Fruit fly (Drosophila melanogaster): ENCODE data around the gene pit.

pit gene

DNA sequence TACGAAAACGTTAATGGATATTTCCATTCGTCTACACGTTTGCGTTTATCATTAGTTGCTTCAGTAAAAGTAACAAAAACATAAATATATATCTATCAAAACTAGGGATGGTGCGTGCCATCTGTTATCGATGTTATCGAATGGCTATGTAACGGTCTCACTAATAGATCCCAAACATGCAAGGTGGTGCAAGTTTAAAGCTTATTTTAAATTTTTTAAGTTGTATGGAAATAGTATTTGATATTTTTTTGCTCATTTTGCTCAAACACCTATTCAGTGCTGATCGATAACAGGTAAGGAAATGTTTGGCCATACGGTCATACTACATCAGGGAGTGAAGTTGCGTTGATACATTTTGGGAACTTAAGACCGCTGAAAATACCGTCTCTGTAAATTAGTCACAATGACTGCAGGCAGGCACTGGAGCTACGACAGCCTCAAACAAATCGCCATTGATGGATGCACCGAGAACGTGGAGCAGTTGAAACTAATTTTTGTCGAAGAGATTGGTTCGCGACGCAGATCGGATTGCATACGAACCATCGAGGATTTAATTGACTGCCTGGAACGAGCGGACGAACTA lies at the start of gene pit, which contains the start of the genes CG45099, CG6015 and Fadd:
Gene pit, plus strand, starts transcription at position 139 of the 583 bp plus-strand sequence.
Gene CG45099, minus strand, starts transcription at position 127 of the 583 bp plus-strand sequence.
Gene CG6015, minus strand, starts transcription at position 127 of the 583 bp plus-strand sequence.
Gene Fadd, plus strand, starts transcription at position 296 of the 583 bp plus-strand sequence.
- no peak for TF ChIP-seq CG17801 (GFP tag; optimal IDR thresholded peaks at IDR 0.05; ENCODE audit: partially characterized antibody)

DNA sequence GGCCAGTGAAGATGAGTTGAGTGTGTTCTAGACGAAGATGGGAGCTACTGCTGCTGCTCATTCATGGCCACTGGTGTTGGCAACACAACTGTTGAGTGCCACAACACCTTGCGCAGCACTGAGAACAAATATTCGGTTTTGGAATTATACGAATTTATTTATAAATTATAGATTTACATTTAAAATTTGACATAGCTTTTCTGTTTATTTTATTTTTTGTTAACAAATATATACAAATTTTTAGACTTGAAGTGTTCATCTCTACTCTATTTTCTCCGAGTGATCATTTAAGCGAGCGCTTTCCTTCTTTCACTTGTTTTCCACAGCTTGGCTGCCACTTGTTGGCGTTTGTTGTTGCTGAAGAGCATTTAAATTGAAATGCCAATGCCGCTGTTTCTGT lies 46.6 kb upstream of the pit start:
- TF ChIP-seq CG17801 (GFP tag; optimal IDR thresholded peaks at IDR 0.05; ENCODE audit: partially characterized antibody): no peak

- TF ChIP-seq CG17801 (GFP tag; optimal IDR thresholded peaks at IDR 0.05; ENCODE audit: partially characterized antibody): no peak
Observed at dm6 chr3R:21989770-21990169, 44.3 kb upstream of the pit start.

DNA sequence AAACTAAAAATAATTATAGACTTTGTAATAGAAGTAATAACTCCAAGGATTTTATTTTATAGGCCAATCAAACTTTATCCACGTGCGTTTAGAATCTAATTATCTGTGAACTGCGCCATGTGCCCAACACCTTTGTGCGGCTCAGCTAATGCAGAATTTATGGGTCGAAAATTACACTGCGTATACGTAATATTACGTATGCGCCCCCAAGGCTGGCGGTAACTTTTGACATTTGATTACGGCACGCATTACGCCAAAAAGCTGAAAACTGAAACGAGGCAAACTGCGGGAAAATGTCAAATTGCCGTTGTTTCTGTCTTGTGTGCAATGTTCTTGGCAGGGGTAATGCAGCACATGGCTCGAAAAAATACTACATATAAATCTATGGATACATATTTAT lies 42.5 kb upstream of the pit start:
- no peak for TF ChIP-seq CG17801 (GFP tag; optimal IDR thresholded peaks at IDR 0.05; ENCODE audit: partially characterized antibody)

dm6 chr3R:21992909-21993308 lies 41.2 kb upstream of the pit start:
- TF ChIP-seq CG17801 (GFP tag; optimal IDR thresholded peaks at IDR 0.05; ENCODE audit: partially characterized antibody): peak; percentile 10

dm6 chr3R:21998877-21999276 lies 35.2 kb upstream of the pit start:
- TF ChIP-seq CG17801 (GFP tag; optimal IDR thresholded peaks at IDR 0.05; ENCODE audit: partially characterized antibody): no peak

dm6 chr3R:21999641-22000040 lies 34.5 kb upstream of the pit start:
- no peak for TF ChIP-seq CG17801 (GFP tag; optimal IDR thresholded peaks at IDR 0.05; ENCODE audit: partially characterized antibody)

DNA sequence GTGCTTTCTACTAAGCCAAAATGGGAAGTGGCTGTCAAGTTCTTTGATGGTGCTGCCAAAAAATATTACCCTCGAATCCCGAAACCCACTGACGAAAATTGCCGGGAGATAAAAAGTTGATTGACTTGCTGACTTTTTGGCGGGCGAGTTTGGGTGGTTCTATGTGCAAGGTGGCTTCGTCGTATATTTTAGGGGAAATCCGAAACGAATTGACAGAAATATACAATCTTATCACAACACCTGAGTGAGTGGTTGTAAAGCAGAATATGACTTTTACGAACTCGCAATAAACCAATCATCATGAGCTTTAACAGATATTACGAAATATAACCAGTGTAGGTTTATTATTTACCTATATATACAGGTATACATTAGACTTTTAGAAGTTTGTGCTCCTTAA lies 30.6 kb upstream of the pit start:
- TF ChIP-seq CG17801 (GFP tag; optimal IDR thresholded peaks at IDR 0.05; ENCODE audit: partially characterized antibody): no peak

dm6 chr3R:22014397-22014796 lies 19.7 kb upstream of the pit start, which contains the start of gene Theg:
Gene Theg, plus strand, starts transcription at chr3R:22014697.
- TF ChIP-seq CG17801 (GFP tag; optimal IDR thresholded peaks at IDR 0.05; ENCODE audit: partially characterized antibody): no peak

DNA sequence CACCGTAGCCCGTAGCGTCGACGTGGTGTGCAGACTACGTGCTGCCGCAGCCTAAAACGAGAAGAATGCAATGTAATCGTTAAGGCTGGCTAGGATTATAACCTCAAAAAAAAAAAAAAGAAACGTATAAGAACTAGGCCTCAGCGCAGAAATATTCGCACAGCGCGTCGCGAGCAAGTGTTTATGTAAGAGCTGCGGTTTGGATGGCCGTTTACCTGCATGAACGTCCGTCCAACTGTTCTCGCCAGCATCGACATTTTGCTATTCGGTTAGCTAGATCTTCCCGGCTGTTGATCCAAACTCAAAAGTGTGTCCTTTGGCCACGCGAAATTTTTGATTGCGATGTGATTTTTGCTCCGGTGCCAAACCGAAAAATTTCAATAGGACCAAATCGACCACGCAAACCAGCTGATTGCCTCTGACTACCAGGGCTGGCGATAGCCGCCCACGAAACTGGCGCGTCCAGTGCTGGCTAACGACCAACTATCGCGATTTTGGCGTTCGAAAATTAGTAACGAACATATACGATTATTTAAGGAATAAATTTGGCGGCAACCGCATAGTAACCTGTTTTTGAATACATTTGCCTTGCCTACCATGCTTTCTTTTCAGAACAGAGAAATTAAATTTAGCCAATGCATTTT lies 15.2 kb upstream of the pit start, which contains the start of gene Idh3b:
Gene Idh3b, minus strand, starts transcription at position 606 of the 644 bp plus-strand sequence.
- peak; percentile 61 for TF ChIP-seq CG17801 (GFP tag; optimal IDR thresholded peaks at IDR 0.05; ENCODE audit: partially characterized antibody)

- no peak for TF ChIP-seq CG17801 (GFP tag; optimal IDR thresholded peaks at IDR 0.05; ENCODE audit: partially characterized antibody)
Observed at dm6 chr3R:22022623-22023022, 11.5 kb upstream of the pit start.

- no peak for TF ChIP-seq CG17801 (GFP tag; optimal IDR thresholded peaks at IDR 0.05; ENCODE audit: partially characterized antibody)
Observed at dm6 chr3R:22023041-22023626, 11.0 kb upstream of the pit start, which contains the start of the genes Mitofilin and mRpL35. Gene Mitofilin, minus strand, starts transcription at chr3R:22023335. Gene mRpL35, plus strand, starts transcription at chr3R:22023527.

DNA sequence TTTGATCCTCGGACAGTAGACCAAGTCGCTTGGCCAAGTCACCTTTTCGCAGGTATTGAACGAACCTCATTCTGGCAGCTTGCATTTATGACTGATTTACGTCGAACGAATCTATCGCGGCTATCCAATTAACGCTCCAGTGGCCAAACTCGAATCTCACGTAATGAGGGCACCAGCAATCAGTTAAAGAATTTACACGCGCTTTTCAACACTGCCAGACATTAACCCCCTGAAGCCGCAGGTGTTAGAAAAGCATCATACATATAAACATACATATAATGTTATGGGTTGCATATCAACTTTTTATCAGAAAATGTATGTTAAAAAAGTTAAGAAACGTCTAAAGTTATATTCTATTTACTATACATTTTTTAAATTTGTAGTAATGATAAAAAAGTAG lies 8.8 kb upstream of the pit start, which contains the start of gene CG6028:
Gene CG6028, minus strand, starts transcription at position 187 of the 400 bp plus-strand sequence.
- peak; percentile 22 for TF ChIP-seq CG17801 (GFP tag; optimal IDR thresholded peaks at IDR 0.05; ENCODE audit: partially characterized antibody)

DNA sequence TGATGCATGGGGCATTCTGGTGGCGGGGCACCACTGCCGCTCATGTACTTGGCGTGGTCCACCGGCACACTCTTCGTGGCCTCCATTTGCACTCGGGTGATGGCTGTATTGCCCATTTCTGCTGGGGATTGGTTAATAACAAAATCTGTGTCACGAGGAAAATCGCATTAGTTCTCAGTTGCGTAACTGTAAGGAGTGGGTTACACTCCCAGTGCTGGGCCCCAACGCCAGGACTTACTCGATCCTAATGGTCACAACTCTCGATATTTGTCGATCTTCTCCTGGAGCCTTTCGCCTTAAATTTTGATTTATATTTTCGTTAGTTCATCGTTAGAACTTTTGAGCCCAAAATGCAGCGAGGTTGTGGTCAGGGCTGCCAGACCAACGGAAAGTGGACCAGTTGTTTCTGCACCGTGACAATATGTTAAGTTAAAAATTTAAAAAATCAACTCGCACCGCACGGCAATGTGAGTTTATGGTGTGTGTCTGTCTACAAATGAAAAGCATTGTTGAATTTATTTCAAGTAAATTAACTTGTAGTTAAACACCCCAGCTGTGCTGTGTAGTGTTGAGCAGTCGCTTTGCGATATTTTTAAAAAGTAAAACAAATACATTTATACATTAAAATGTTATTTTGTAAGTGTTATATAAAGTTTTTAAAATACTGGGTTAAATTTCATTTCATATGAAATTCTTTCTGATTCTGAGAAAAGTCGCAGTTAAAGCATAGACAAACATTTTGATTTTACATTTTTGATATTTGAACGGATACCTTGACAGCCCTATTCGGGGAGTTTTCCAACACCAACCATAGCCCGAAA lies 7.0 kb upstream of the pit start, which contains the start of the genes Cchl and ND-42:
Gene Cchl, minus strand, starts transcription at position 559 of the 821 bp plus-strand sequence.
Gene ND-42, plus strand, starts transcription at position 788 of the 821 bp plus-strand sequence.
- TF ChIP-seq CG17801 (GFP tag; optimal IDR thresholded peaks at IDR 0.05; ENCODE audit: partially characterized antibody): peak; percentile 72

DNA sequence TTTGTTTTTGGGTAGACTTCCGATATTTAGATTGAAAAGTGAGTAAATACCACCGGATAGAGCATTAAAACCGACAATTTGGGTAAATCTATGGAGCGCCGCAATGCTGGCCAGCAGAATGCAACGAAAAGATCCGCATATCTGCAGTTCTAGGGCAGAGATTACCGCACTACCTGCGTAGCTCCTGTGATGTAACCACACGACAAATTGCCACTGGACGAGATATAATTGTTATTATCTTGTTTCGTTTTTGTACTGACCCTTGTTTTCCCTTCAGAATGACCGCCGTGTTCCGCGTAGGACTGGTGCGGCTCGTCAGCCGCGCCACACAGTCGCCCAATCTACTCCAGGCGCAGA lies 6.4 kb upstream of the pit start:
- no peak for TF ChIP-seq CG17801 (GFP tag; optimal IDR thresholded peaks at IDR 0.05; ENCODE audit: partially characterized antibody)

Measured in ovary, adult (tissue).